Fruit fly (Drosophila melanogaster): Measurements from ENCODE around the gene ldbr.

DNA sequence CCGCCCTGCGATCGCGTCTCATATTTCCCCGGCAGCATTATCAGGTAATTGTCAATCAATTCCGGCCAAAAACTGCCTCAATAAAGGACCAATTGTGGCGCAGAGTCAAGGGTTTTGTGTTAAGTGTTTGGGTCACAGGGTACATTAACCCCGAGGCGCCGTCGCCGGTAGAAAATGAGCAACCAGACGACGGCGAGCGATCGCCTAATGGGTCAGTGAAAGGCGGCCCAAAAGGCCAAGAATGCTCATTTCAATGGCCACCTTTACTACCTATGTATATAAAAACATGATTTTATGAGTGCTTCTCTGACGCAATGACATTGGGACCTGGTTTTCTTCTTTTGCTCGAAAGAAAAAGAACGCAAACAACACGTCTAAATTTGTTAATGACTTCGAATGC, 42.0 kb upstream of the ldbr start:
- TF ChIP-seq usp (GFP tag; optimal IDR thresholded peaks at IDR 0.05) (no peak), rgr (GFP tag; optimal IDR thresholded peaks at IDR 0.05) (no peak), dl (GFP tag; optimal IDR thresholded peaks at IDR 0.05; ENCODE audit: insufficient read depth in 1 of 2, partially characterized antibody in 2 of 2) (no peak), psq (GFP tag; optimal IDR thresholded peaks at IDR 0.05) (no peak)

Measured in whole organism, wandering third instar larva.